Fruit fly (Drosophila melanogaster) whole organism, wandering third instar larva: ENCODE measurements around the gene CG11889.
A peak's percentile ranks its signal among the peaks of the same experiment; 100 is the strongest.

ENCODE experiments used
- Dfd ChIP-seq: fragments of >200 bp; optimal IDR thresholded peaks from 2 replicates; lab custom pipeline; 2017; ENCODE audit warnings: missing biosample characterization, missing genetic modification characterization
- GATAd ChIP-seq: sonication (Bioruptor generic); optimal IDR thresholded peaks from 2 replicates; lab custom pipeline; 2016; ENCODE audit warnings: missing biosample characterization, missing genetic modification characterization
- HLH106 ChIP-seq: fragments of 200-800 bp; optimal IDR thresholded peaks from 3 replicates; lab custom pipeline; 2019; ENCODE audit warnings: missing biosample characterization, mild to moderate bottlenecking, missing genetic modification characterization, moderate library complexity
- Mio ChIP-seq: sonication (Bioruptor generic); optimal IDR thresholded peaks from 2 replicates; lab custom pipeline; 2016; ENCODE audit warnings: missing biosample characterization, missing genetic modification characterization
- OdsH ChIP-seq: fragments of 200-800 bp; sonication (Bioruptor generic); optimal IDR thresholded peaks from 2 replicates; lab custom pipeline; 2016; ENCODE audit warnings: missing biosample characterization, mild to moderate bottlenecking, missing genetic modification characterization
- Rel ChIP-seq, 2 experiments: fragments of 200-800 bp; sonication (Bioruptor generic) in 1 of 2; optimal IDR thresholded peaks; 2 replicates in 1 of 2; 3 replicates in 1 of 2; lab custom pipeline; 2016 to 2019; ENCODE audit warnings: mild to moderate bottlenecking in 2 of 2, missing biosample characterization in 2 of 2, missing genetic modification characterization in 2 of 2, moderate library complexity in 1 of 2
- br ChIP-seq: fragments of 200-800 bp; sonication (Bioruptor generic); optimal IDR thresholded peaks from 2 replicates; lab custom pipeline; 2016; ENCODE audit warnings: missing biosample characterization, missing genetic modification characterization
- fru ChIP-seq: fragments of 200-800 bp; sonication (Bioruptor generic); optimal IDR thresholded peaks from 3 replicates; lab custom pipeline; 2016; ENCODE audit warnings: missing biosample characterization, mild to moderate bottlenecking, missing genetic modification characterization
- jim ChIP-seq: fragments of 175-275, 200-325 bp; sonication (Bioruptor generic); optimal IDR thresholded peaks from 2 replicates; lab custom pipeline; 2016; ENCODE audit warnings: missing biosample characterization, mild to moderate bottlenecking, missing genetic modification characterization
- pan ChIP-seq: fragments of >200 bp; optimal IDR thresholded peaks from 2 replicates; lab custom pipeline; 2017
- rgr ChIP-seq: fragments of 200-800 bp; sonication (Bioruptor generic); optimal IDR thresholded peaks from 3 replicates; lab custom pipeline; 2016; ENCODE audit warnings: missing biosample characterization, mild to moderate bottlenecking, missing genetic modification characterization
- tai ChIP-seq: sonication (Bioruptor generic); optimal IDR thresholded peaks from 2 replicates; lab custom pipeline; 2016; ENCODE audit warnings: missing biosample characterization, missing genetic modification characterization
- usp ChIP-seq: fragments of >200 bp; optimal IDR thresholded peaks from 2 replicates; lab custom pipeline; 2017; ENCODE audit warnings: missing biosample characterization, missing genetic modification characterization
- woc ChIP-seq: sonication (Bioruptor generic); optimal IDR thresholded peaks from 2 replicates; lab custom pipeline; 2016; ENCODE audit warnings: missing biosample characterization, mild to moderate bottlenecking, missing genetic modification characterization

dm6 chr3R:25292864-25293284, 22.9 kb downstream of the CG11889 start, which contains the start of gene CG31098:
- no peak for TF ChIP-seq jim (GFP tag; lab: Kevin White, UChicago)
- TF ChIP-seq Rel (GFP tag; optimal IDR thresholded peaks at IDR 0.05; lab: Kevin White, UChicago): peak; percentile 85
- TF ChIP-seq Rel (tag; optimal IDR thresholded peaks at IDR 0.05; lab: Kevin White, UChicago): no peak
- no peak for TF ChIP-seq woc (GFP tag; lab: Kevin White, UChicago)
- no peak for TF ChIP-seq usp (GFP tag; lab: Kevin White, UChicago)
- no peak for TF ChIP-seq HLH106
- no peak for TF ChIP-seq GATAd (GFP tag; lab: Kevin White, UChicago)
- TF ChIP-seq fru: no peak
- peak; percentile 21 for TF ChIP-seq rgr (GFP tag; lab: Kevin White, UChicago)
- no peak for TF ChIP-seq br (GFP tag; lab: Kevin White, UChicago)
- TF ChIP-seq pan (lab: Kevin White, UChicago): no peak
- no peak for TF ChIP-seq Dfd (GFP tag; lab: Kevin White, UChicago)
- TF ChIP-seq Mio (GFP tag; lab: Kevin White, UChicago): no peak
- TF ChIP-seq tai: no peak
- peak; percentile 16 for TF ChIP-seq OdsH
